Worm (Caenorhabditis elegans) whole organism, late embryonic: ENCODE measurements around the gene gipc-1.

Experiments
- C08G9.2 ChIP-seq: sonication (generic microtip); optimal IDR thresholded peaks from 2 replicates; lab custom pipeline; 2016; ENCODE audit warnings: mild to moderate bottlenecking, missing genetic modification characterization, moderate library complexity, missing compliant biosample characterization
- K02D7.2 ChIP-seq: sonication (generic microtip); optimal IDR thresholded peaks from 2 replicates; lab custom pipeline; 2017; ENCODE audit warnings: mild to moderate bottlenecking, missing genetic modification characterization, missing compliant biosample characterization
- T23F11.4 ChIP-seq: fragments of 200-800 bp; sonication (Bioruptor generic); optimal IDR thresholded peaks from 2 replicates; lab custom pipeline; 2018; ENCODE audit warnings: mild to moderate bottlenecking, missing genetic modification characterization, missing compliant biosample characterization
- Y22D7AL.16 ChIP-seq: sonication (generic microtip); optimal IDR thresholded peaks from 2 replicates; lab custom pipeline; 2016; ENCODE audit warnings: missing genetic modification characterization, missing compliant biosample characterization
- ama-1 ChIP-seq: fragments of 150-350 bp; optimal IDR thresholded peaks from 2 replicates; lab custom pipeline; 2014
- ceh-19 ChIP-seq: fragments of 200-800 bp; sonication (Bioruptor generic); optimal IDR thresholded peaks from 2 replicates; lab custom pipeline; 2018; ENCODE audit warnings: mild to moderate bottlenecking, missing genetic modification characterization, missing compliant biosample characterization
- ceh-2 ChIP-seq: sonication (generic microtip); optimal IDR thresholded peaks from 2 replicates; lab custom pipeline; 2016; ENCODE audit warnings: missing genotype, missing genetic modification characterization, missing compliant biosample characterization
- ceh-24 ChIP-seq: sonication (generic microtip); optimal IDR thresholded peaks from 2 replicates; lab custom pipeline; 2016; ENCODE audit warnings: mild to moderate bottlenecking, missing genetic modification characterization, missing compliant biosample characterization
- ceh-31 ChIP-seq: sonication (generic microtip); optimal IDR thresholded peaks from 2 replicates; lab custom pipeline; 2016; ENCODE audit warnings: missing genetic modification characterization, missing compliant biosample characterization
- ceh-45 ChIP-seq: fragments of 200-800 bp; sonication (Bioruptor generic); IDR thresholded peaks from 2 replicates; pipeline ENCODE4 v1.3.6; 2022; ENCODE audit warnings: missing genetic modification reagents, missing genetic modification characterization, missing compliant biosample characterization
- ceh-6 ChIP-seq: fragments of 200-800 bp; sonication (Bioruptor generic); optimal IDR thresholded peaks from 2 replicates; lab custom pipeline; 2018; ENCODE audit warnings: mild to moderate bottlenecking, missing genetic modification characterization, missing compliant biosample characterization
- ceh-9 ChIP-seq: sonication (generic microtip); optimal IDR thresholded peaks from 2 replicates; lab custom pipeline; 2016; ENCODE audit warnings: mild to moderate bottlenecking, missing genetic modification characterization, inconsistent platforms, missing compliant biosample characterization
- che-1 ChIP-seq: sonication (generic microtip); optimal IDR thresholded peaks from 2 replicates; lab custom pipeline; 2016; ENCODE audit warnings: mild to moderate bottlenecking, missing genetic modification characterization, missing compliant biosample characterization
- dve-1 ChIP-seq: sonication (generic microtip); optimal IDR thresholded peaks from 2 replicates; lab custom pipeline; 2017; ENCODE audit warnings: antibody characterized with exemption, mild to moderate bottlenecking, missing genetic modification characterization, missing compliant biosample characterization
- elt-4 ChIP-seq: sonication (generic microtip); optimal IDR thresholded peaks from 2 replicates; lab custom pipeline; 2016; ENCODE audit warnings: missing genetic modification characterization, missing compliant biosample characterization
- eyg-1 ChIP-seq: sonication (generic microtip); optimal IDR thresholded peaks from 2 replicates; lab custom pipeline; 2016; ENCODE audit warnings: missing genotype, missing genetic modification characterization, missing compliant biosample characterization
- fax-1 ChIP-seq: sonication (generic microtip); optimal IDR thresholded peaks from 2 replicates; lab custom pipeline; 2016; ENCODE audit warnings: missing genotype, missing genetic modification characterization, missing compliant biosample characterization
- fkh-10 ChIP-seq: fragments of 150-350 bp; optimal IDR thresholded peaks from 2 replicates; lab custom pipeline; 2014; ENCODE audit warnings: missing biosample characterization, missing genetic modification reagents, missing genetic modification characterization
- hlh-13 ChIP-seq: fragments of 200-800 bp; sonication (Bioruptor generic); optimal IDR thresholded peaks from 2 replicates; lab custom pipeline; 2018; ENCODE audit warnings: mild to moderate bottlenecking, missing genetic modification characterization, missing compliant biosample characterization
- hlh-30 ChIP-seq: sonication (generic microtip); optimal IDR thresholded peaks from 2 replicates; lab custom pipeline; 2017; ENCODE audit warnings: antibody characterized with exemption, missing genetic modification characterization, missing compliant biosample characterization; ENCODE audit not compliant: insufficient read depth
- hlh-8 ChIP-seq: sonication (generic microtip); optimal IDR thresholded peaks from 2 replicates; lab custom pipeline; 2016; ENCODE audit warnings: missing genotype, missing genetic modification characterization, missing compliant biosample characterization
- lin-11 ChIP-seq: fragments of 200-800 bp; sonication (Bioruptor generic); optimal IDR thresholded peaks from 2 replicates; lab custom pipeline; 2018; ENCODE audit warnings: mild to moderate bottlenecking, missing genetic modification characterization, missing compliant biosample characterization
- madf-2 ChIP-seq: sonication (generic microtip); optimal IDR thresholded peaks from 2 replicates; lab custom pipeline; 2017; ENCODE audit warnings: missing genetic modification characterization, missing compliant biosample characterization
- nfya-1 ChIP-seq: sonication (generic microtip); optimal IDR thresholded peaks from 2 replicates; lab custom pipeline; 2017; ENCODE audit warnings: missing genetic modification characterization, mild to moderate bottlenecking, missing compliant biosample characterization, antibody characterized with exemption, moderate library complexity
- nhr-11 ChIP-seq: fragments of 150-350 bp; optimal IDR thresholded peaks from 2 replicates; lab custom pipeline; 2014; ENCODE audit warnings: missing biosample characterization, missing genetic modification characterization
- nhr-232 ChIP-seq: sonication (generic microtip); optimal IDR thresholded peaks from 2 replicates; lab custom pipeline; 2016; ENCODE audit warnings: missing genetic modification characterization, missing compliant biosample characterization
- npax-4 ChIP-seq: sonication (generic microtip); optimal IDR thresholded peaks from 2 replicates; lab custom pipeline; 2016; ENCODE audit warnings: missing genetic modification characterization, missing compliant biosample characterization
- odd-2 ChIP-seq: sonication (generic microtip); optimal IDR thresholded peaks from 2 replicates; lab custom pipeline; 2017; ENCODE audit warnings: antibody characterized with exemption, mild to moderate bottlenecking, missing genetic modification characterization, missing compliant biosample characterization
- pag-3 ChIP-seq: sonication (generic microtip); optimal IDR thresholded peaks from 2 replicates; lab custom pipeline; 2016; ENCODE audit warnings: missing compliant biosample characterization, missing genetic modification characterization, borderline replicate concordance
- pat-9 ChIP-seq: fragments of 200-800 bp; sonication (Bioruptor generic); optimal IDR thresholded peaks from 2 replicates; lab custom pipeline; 2018; ENCODE audit warnings: mild to moderate bottlenecking, missing genetic modification characterization, moderate library complexity, missing compliant biosample characterization
- pax-1 ChIP-seq: fragments of 150-350 bp; optimal IDR thresholded peaks from 2 replicates; lab custom pipeline; 2014; ENCODE audit warnings: missing biosample characterization, missing genetic modification characterization
- pqm-1 ChIP-seq: sonication (generic microtip); optimal IDR thresholded peaks from 2 replicates; lab custom pipeline; 2016; ENCODE audit warnings: missing genetic modification characterization, missing compliant biosample characterization
- pros-1 ChIP-seq: fragments of 150-350 bp; optimal IDR thresholded peaks from 2 replicates; lab custom pipeline; 2014; ENCODE audit warnings: missing biosample characterization, missing genetic modification reagents, missing genetic modification characterization
- ref-2 ChIP-seq: sonication (generic microtip); optimal IDR thresholded peaks from 2 replicates; lab custom pipeline; 2016; ENCODE audit warnings: missing genetic modification characterization, missing compliant biosample characterization
- rnt-1 ChIP-seq: sonication (generic microtip); optimal IDR thresholded peaks from 2 replicates; lab custom pipeline; 2016; ENCODE audit warnings: missing genetic modification characterization, missing compliant biosample characterization
- sdc-2 ChIP-seq: sonication (generic microtip); optimal IDR thresholded peaks from 2 replicates; lab custom pipeline; 2016; ENCODE audit warnings: missing genotype, missing genetic modification characterization, missing compliant biosample characterization
- sox-2 ChIP-seq: fragments of 200-800 bp; sonication (Bioruptor generic); IDR thresholded peaks from 2 replicates; pipeline ENCODE4 v1.3.6; 2022; ENCODE audit warnings: missing genetic modification reagents, missing genetic modification characterization, missing compliant biosample characterization
- syd-9 ChIP-seq: sonication (generic microtip); optimal IDR thresholded peaks from 2 replicates; lab custom pipeline; 2016; ENCODE audit warnings: mild to moderate bottlenecking, missing genetic modification characterization, moderate library complexity, missing compliant biosample characterization
- tbx-2 ChIP-seq: sonication (generic microtip); optimal IDR thresholded peaks from 2 replicates; lab custom pipeline; 2016; ENCODE audit warnings: missing genetic modification characterization, missing compliant biosample characterization
- tbx-7 ChIP-seq: sonication (generic microtip); optimal IDR thresholded peaks from 2 replicates; lab custom pipeline; 2016; ENCODE audit warnings: missing genotype, missing genetic modification characterization, missing compliant biosample characterization
- ttx-3 ChIP-seq: sonication (generic microtip); optimal IDR thresholded peaks from 2 replicates; lab custom pipeline; 2016; ENCODE audit warnings: missing genetic modification reagents, missing genetic modification characterization, missing compliant biosample characterization
- unc-42 ChIP-seq: sonication (generic microtip); optimal IDR thresholded peaks from 2 replicates; lab custom pipeline; 2016; ENCODE audit warnings: missing genotype, missing genetic modification characterization, missing compliant biosample characterization
- zip-5 ChIP-seq: sonication (generic microtip); optimal IDR thresholded peaks from 2 replicates; lab custom pipeline; 2016; ENCODE audit warnings: missing genetic modification characterization, missing compliant biosample characterization
- ztf-16 ChIP-seq: sonication (generic microtip); optimal IDR thresholded peaks from 2 replicates; lab custom pipeline; 2017; ENCODE audit warnings: missing genetic modification characterization, missing compliant biosample characterization

Gene gipc-1

DNA sequence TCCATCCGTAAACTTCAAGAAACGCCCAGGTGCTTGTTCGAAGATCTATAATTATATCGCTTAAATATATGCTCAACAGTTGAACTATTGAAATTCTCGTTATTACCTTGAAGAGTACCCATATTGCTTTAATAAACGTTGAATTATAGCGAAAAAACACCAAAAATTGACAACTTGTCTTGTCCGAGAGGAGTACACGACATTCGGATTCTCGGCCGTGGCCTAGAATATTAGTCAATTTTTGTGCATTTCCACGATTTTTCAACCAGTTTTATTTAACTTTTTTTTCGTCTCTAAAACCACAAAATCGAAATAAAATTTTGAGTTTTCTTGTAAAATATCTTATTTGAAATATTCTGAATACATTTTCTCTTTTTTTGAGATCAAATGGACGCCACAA lies 41.7 kb downstream of the gipc-1 start, which contains the start of the genes F26F4.9 and cee-1 (continued):
- TF ChIP-seq ztf-16 = peak; percentile 13
- TF ChIP-seq hlh-8 (tag; lab: Kevin White, UChicago) = peak; percentile 72
- TF ChIP-seq hlh-13 (GFP tag; lab: Kevin White, UChicago) = no peak
- TF ChIP-seq pat-9 (tag; lab: Kevin White, UChicago) = no peak
- TF ChIP-seq fax-1 (tag; lab: Kevin White, UChicago) = peak; percentile 2
- TF ChIP-seq madf-2 (tag; lab: Kevin White, UChicago) = no peak
- TF ChIP-seq sox-2 (GFP tag; lab: Robert Waterston, UW) = no peak
- peak; percentile 71 for TF ChIP-seq ceh-2 (tag; lab: Kevin White, UChicago)
- TF ChIP-seq pag-3 = no peak
- no peak for TF ChIP-seq Y22D7AL.16 (tag; lab: Kevin White, UChicago)
- TF ChIP-seq T23F11.4 = no peak
- TF ChIP-seq sdc-2 (tag; lab: Kevin White, UChicago) = no peak
- no peak for TF ChIP-seq ceh-6 (GFP tag; lab: Kevin White, UChicago)
- peak; percentile 25 for TF ChIP-seq ref-2
- TF ChIP-seq lin-11 (tag; lab: Kevin White, UChicago) = no peak
- TF ChIP-seq pqm-1 (tag; lab: Kevin White, UChicago) = no peak
- no peak for TF ChIP-seq nhr-11
- no peak for TF ChIP-seq ceh-9 (tag; lab: Kevin White, UChicago)
- TF ChIP-seq odd-2 (tag; lab: Kevin White, UChicago) = no peak
- no peak for TF ChIP-seq ttx-3
- TF ChIP-seq eyg-1 (tag; lab: Kevin White, UChicago) = no peak
- no peak for TF ChIP-seq unc-42 (tag; lab: Kevin White, UChicago)

DNA sequence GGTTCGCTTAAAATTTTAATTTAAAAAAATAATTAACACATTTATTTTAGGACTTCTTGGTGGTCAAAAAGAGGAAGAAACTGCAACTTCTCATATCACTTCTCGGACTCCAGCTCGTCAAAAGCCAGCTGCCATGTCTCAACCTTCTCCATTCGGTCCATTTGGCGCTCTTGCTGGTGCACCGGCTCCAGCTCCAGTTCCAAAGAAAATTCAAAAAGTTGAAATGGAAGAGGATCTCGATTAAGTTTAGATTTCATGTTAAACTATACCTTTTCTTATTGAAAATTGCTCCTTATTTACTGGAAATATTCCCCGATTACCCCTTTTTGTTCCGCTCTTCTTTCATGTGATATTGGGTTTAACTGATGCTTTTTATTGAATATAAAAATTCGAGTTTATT lies 43.2 kb downstream of the gipc-1 start:
- TF ChIP-seq Y22D7AL.16 (tag; lab: Kevin White, UChicago) (no peak), zip-5 (no peak), ceh-45 (GFP tag; lab: Robert Waterston, UW) (no peak), hlh-30 (no peak), tbx-2 (tag; lab: Kevin White, UChicago) (no peak), nhr-232 (no peak), pros-1 (tag; lab: Kevin White, UChicago) (no peak), pat-9 (tag; lab: Kevin White, UChicago) (no peak), ceh-24 (tag; lab: Kevin White, UChicago) (no peak), pag-3 (no peak), ceh-19 (GFP tag; lab: Kevin White, UChicago) (no peak), elt-4 (tag; lab: Kevin White, UChicago) (no peak), ama-1 (lab: Kevin White, UChicago) (no peak), K02D7.2 (tag; lab: Kevin White, UChicago) (no peak), fkh-10 (no peak), sox-2 (GFP tag; lab: Robert Waterston, UW) (no peak), dve-1 (tag; lab: Kevin White, UChicago) (no peak)

DNA sequence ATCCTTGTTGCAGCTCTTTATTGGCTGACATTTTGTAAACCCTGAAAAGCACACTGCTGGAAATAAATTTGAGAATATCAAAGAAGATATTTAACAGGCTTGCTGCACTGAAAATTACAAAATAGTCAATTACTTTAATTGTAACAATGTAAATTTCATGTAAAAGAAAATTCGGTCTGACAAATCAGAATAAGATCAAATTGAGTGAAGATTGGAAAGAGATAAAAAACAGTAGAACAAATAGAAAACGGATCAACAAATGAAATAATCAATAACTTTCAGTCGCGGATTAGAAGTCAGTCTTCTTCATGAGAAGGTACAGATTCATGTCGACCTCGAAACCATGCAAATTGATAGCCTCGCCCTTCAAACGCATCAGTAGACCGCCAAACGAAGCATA lies 46.5 kb downstream of the gipc-1 start, which contains the start of gene rars-1:
rars-1 (minus strand) TSS at position 101 of the 400 bp plus-strand sequence.
- TF ChIP-seq che-1 (tag; lab: Kevin White, UChicago) = no peak
- TF ChIP-seq syd-9 = no peak
- TF ChIP-seq nfya-1 (tag; lab: Kevin White, UChicago) = no peak
- no peak for TF ChIP-seq tbx-7
- no peak for TF ChIP-seq rnt-1 (tag; lab: Kevin White, UChicago)
- TF ChIP-seq pax-1 = no peak
- no peak for TF ChIP-seq ceh-2 (tag; lab: Kevin White, UChicago)
- TF ChIP-seq ama-1 (lab: Kevin White, UChicago) = no peak
- TF ChIP-seq fax-1 (tag; lab: Kevin White, UChicago) = no peak
- TF ChIP-seq ceh-31 = no peak
- TF ChIP-seq npax-4 (tag; lab: Kevin White, UChicago) = no peak
- TF ChIP-seq ttx-3 = no peak
- no peak for TF ChIP-seq eyg-1 (tag; lab: Kevin White, UChicago)
- no peak for TF ChIP-seq madf-2 (tag; lab: Kevin White, UChicago)
- TF ChIP-seq pqm-1 (tag; lab: Kevin White, UChicago) = no peak
- TF ChIP-seq C08G9.2 (tag; lab: Kevin White, UChicago) = no peak
